Worm (Caenorhabditis elegans): ENCODE results near the gene F55A11.8.

DNA sequence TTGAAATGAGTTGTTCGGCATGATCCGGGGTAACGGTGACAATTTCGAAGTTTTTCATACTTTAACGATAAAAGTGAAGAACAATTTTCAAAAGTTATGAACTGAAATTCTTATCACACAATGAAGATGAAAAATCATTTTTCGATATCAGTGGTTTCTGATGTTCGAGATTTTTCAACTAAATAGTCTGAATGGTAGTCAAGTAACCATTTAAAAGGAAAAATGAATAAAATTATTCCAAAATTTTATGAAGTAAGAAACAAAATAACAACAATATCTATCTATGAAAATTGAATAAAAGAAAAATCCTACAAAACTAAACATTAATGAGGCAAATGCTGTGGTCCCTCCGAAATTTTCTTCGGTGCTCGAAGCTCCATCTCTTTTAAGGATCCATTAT lies 37.7 kb downstream of the F55A11.8 start, which contains the start of gene D2023.4:
- TF ChIP-seq tbx-37 (GFP tag; conservative IDR thresholded peaks at IDR 0.05) (no peak), ama-1 (optimal IDR thresholded peaks at IDR 0.05) (no peak), ceh-13 (GFP tag; optimal IDR thresholded peaks at IDR 0.05) (no peak), flt-1 (GFP tag; IDR thresholded peaks at IDR 0.05) (no peak), ets-7 (tag; optimal IDR thresholded peaks at IDR 0.05) (no peak), hnd-1 (tag; optimal IDR thresholded peaks at IDR 0.05) (no peak), hmg-4 (GFP tag; optimal IDR thresholded peaks at IDR 0.05) (no peak), aly-1 (tag; optimal IDR thresholded peaks at IDR 0.05) (no peak), scrt-1 (GFP tag; IDR thresholded peaks at IDR 0.05) (no peak), F13C5.2 (tag; optimal IDR thresholded peaks at IDR 0.05) (no peak), pes-1 (GFP tag; IDR thresholded peaks at IDR 0.05) (no peak)

Measured in whole organism, early embryonic.